Fruit fly (Drosophila melanogaster): ENCODE measurements around the gene Rcd4.

The Rcd4 gene

DNA sequence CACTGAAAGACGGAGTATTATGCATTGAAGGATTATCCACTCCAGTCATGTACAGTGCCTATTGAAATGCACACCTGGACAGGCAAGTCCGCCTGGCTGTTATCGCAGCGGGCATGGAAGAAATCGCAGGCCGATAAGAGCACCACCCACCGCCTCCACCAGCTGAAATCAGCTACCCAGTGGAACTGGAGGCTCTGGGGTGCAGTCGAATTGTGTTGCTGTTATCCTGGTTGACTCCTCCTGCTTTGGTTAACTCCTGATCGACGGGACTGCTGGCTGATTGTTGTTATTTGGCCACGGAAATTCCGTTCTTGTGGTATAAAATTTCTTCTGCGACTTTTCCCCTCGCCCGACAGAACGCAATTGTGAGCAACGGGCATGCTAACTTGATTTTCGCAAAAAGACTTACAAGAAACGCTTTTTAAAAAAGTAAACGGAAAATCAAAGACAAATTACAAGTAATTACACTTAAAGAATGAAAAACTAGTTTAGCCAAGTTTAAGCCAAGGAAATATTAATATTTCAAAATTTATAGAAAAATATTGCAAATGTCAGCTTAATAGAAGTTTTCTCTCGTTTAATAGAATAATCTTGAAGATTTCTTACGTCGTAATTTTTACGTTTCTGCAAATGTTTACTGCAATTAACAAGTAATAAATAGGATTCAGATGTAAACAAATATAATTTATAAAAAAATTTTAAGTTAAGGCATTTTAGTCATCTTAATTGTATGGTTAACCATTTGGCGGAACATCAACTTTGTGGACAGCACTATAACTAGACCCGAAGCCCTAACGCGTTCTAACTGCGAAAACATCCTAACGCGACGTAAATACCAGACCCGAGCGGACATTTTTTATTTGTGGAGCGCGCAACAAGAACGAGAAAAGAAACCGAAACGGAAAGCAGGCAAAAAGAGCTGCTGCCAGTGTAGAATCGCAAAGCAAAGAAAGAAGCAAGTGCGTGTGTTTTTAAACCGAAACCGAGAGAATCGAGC lies 32.5 kb downstream of the Rcd4 start, which contains the start of the genes CG13398 and Akap200 (continued):
- TF ChIP-seq grn (GFP tag; optimal IDR thresholded peaks at IDR 0.05) = peak; percentile 24
- no peak for TF ChIP-seq emc (GFP tag; optimal IDR thresholded peaks at IDR 0.05)
- TF ChIP-seq Awh (GFP tag; IDR thresholded peaks at IDR 0.05) = no peak
- no peak for TF ChIP-seq Scr (GFP tag; IDR thresholded peaks at IDR 0.05; ENCODE audit: partially characterized antibody)
- no peak for TF ChIP-seq org-1 (GFP tag; optimal IDR thresholded peaks at IDR 0.05)
- peak; percentile 1 for TF ChIP-seq Blimp-1 (GFP tag; optimal IDR thresholded peaks at IDR 0.05)
- TF ChIP-seq dmrt99B (tag; optimal IDR thresholded peaks at IDR 0.05) = no peak
- peak; percentile 14 for TF ChIP-seq sug (tag; optimal IDR thresholded peaks at IDR 0.05)
- no peak for TF ChIP-seq pita (GFP tag; optimal IDR thresholded peaks at IDR 0.05)
- no peak for TF ChIP-seq hkb (optimal IDR thresholded peaks at IDR 0.05)
- no peak for TF ChIP-seq hkb (GFP tag; IDR thresholded peaks at IDR 0.05)
- TF ChIP-seq CG14965 (GFP tag; optimal IDR thresholded peaks at IDR 0.05; ENCODE audit: borderline replicate concordance) = no peak
- peak; percentile 65 for TF ChIP-seq CG12391 (tag; optimal IDR thresholded peaks at IDR 0.05)
- peak in 1 of 2 experiments; percentile 32 for TF ChIP-seq Pdp1 (GFP tag; optimal IDR thresholded peaks at IDR 0.05)
- TF ChIP-seq CG8359 (GFP tag; optimal IDR thresholded peaks at IDR 0.05; ENCODE audit: borderline replicate concordance) = no peak
- peak; percentile 94 for TF ChIP-seq phol (tag; optimal IDR thresholded peaks at IDR 0.05)
- TF ChIP-seq CG10543 (GFP tag; optimal IDR thresholded peaks at IDR 0.05) = peak; percentile 57
- TF ChIP-seq ERR (GFP tag; optimal IDR thresholded peaks at IDR 0.05) = no peak
- TF ChIP-seq CG11398 (GFP tag; optimal IDR thresholded peaks at IDR 0.05) = peak; percentile 20
- peak; percentile 98 for TF ChIP-seq trem (tag; optimal IDR thresholded peaks at IDR 0.05)
- TF ChIP-seq CG9727 (GFP tag; optimal IDR thresholded peaks at IDR 0.05) = peak; percentile 38
- no peak for TF ChIP-seq tll (GFP tag; optimal IDR thresholded peaks at IDR 0.05)
- TF ChIP-seq tio (GFP tag; optimal IDR thresholded peaks at IDR 0.05) = peak; percentile 52
- TF ChIP-seq CG9932 (GFP tag; IDR thresholded peaks at IDR 0.05) = peak; percentile 55
- TF ChIP-seq CG14667 (GFP tag; IDR thresholded peaks at IDR 0.05) = 0 out of 2 replicates have a peak, but pooled peaks have one; percentile 11
- TF ChIP-seq sqz (GFP tag; optimal IDR thresholded peaks at IDR 0.05) = no peak
- TF ChIP-seq pho (GFP tag; optimal IDR thresholded peaks at IDR 0.05) = peak; percentile 3
- TF ChIP-seq Hr78 (GFP tag; optimal IDR thresholded peaks at IDR 0.05) = no peak
- 0 out of 2 replicates have a peak, but pooled peaks have one; percentile 23 for TF ChIP-seq klu (GFP tag; IDR thresholded peaks at IDR 0.05)
- TF ChIP-seq CG2116 (GFP tag; optimal IDR thresholded peaks at IDR 0.05) = peak; percentile 27
- no peak for TF ChIP-seq Stat92E (GFP tag; optimal IDR thresholded peaks at IDR 0.05)
- peak; percentile 64 for TF ChIP-seq CG9797 (GFP tag; optimal IDR thresholded peaks at IDR 0.05)
- no peak for TF ChIP-seq tna (GFP tag; IDR thresholded peaks at IDR 0.05; ENCODE audit: partially characterized antibody)
- no peak for TF ChIP-seq Nf-YC (tag; optimal IDR thresholded peaks at IDR 0.05)
- no peak for TF ChIP-seq fru (optimal IDR thresholded peaks at IDR 0.05)
- TF ChIP-seq lilli (GFP tag; optimal IDR thresholded peaks at IDR 0.05) = peak; percentile 36
- no peak for TF ChIP-seq CG8388 (GFP tag; optimal IDR thresholded peaks at IDR 0.05)
- TF ChIP-seq CG13775 (GFP tag; optimal IDR thresholded peaks at IDR 0.05) = peak; percentile 59
- TF ChIP-seq Oli (tag; optimal IDR thresholded peaks at IDR 0.05) = no peak
- TF ChIP-seq BEAF-32 (GFP tag; optimal IDR thresholded peaks at IDR 0.05) = peak; percentile 16
- peak; percentile 4 for TF ChIP-seq CG7786 (GFP tag; optimal IDR thresholded peaks at IDR 0.05)
- TF ChIP-seq CG1602 (GFP tag; optimal IDR thresholded peaks at IDR 0.05) = peak; percentile 31
- peak; percentile 34 for TF ChIP-seq CG1603 (tag; optimal IDR thresholded peaks at IDR 0.05)
- TF ChIP-seq CG17361 (GFP tag; IDR thresholded peaks at IDR 0.05) = peak; percentile 76
- peak; percentile 46 for TF ChIP-seq CG13424 (tag; optimal IDR thresholded peaks at IDR 0.05)
- TF ChIP-seq CG17359 (tag; optimal IDR thresholded peaks at IDR 0.05) = no peak
- TF ChIP-seq CG9215 (GFP tag; IDR thresholded peaks at IDR 0.05) = 0 out of 2 replicates have a peak, but pooled peaks have one; percentile 30

All from whole organism, embryonic.